Worm (Caenorhabditis elegans): Measurements from ENCODE around the gene C18A11.4.

ce11 chrX:8078374-8078773, 33.1 kb downstream of the C18A11.4 start:
- TF ChIP-seq him-1 (tag; optimal IDR thresholded peaks at IDR 0.05) (no peak), W03F9.2 (tag; optimal IDR thresholded peaks at IDR 0.05) (no peak), dao-5 (tag; optimal IDR thresholded peaks at IDR 0.05) (no peak)
